Worm (Caenorhabditis elegans): ENCODE data around the gene B0280.11.

The B0280.11 gene

DNA sequence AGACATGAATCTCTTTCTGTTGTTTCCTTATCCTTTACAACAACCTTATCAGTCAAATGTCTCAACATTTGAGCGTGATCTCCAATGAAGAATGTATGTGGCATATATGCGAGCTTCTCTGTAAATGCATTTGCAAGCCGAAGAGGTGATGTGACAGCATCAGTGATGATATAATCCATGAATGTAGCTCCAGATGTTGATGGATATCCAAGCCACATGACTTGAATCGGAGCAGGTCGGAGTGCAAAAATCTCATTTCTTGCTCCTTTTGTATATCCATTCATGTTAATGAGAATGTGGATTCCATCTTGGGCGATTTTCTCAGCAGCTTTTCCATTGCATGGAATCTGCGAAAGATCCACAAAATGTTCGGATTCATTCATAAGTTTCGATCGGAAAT is 10.1 kb upstream of the B0280.11 start:
- no peak for TF ChIP-seq elt-1 (tag; optimal IDR thresholded peaks at IDR 0.05; ENCODE audit: borderline replicate concordance, insufficient read depth)
- TF ChIP-seq nhr-237 (tag; optimal IDR thresholded peaks at IDR 0.05), result no peak
- TF ChIP-seq ham-2 (GFP tag; optimal IDR thresholded peaks at IDR 0.05), result no peak
- TF ChIP-seq lin-13 (tag; optimal IDR thresholded peaks at IDR 0.05), result no peak

DNA sequence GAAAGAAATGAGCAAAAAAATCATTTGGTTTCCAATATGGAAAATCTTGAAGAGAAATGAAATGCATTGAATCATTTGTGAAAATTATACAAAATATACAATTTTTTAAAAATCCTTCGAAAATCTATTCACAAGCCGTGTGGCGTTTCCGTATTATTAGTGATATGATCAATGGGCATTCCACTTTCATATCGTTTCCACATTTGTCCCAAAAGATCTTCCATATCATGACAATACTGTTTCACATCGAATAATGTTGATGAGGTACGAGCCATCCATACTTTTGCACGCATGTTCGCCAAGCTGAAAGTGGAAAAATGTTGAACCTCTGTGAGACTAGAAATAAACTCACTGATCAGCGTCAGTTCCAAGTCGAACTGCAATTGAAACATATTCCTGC is 8.3 kb upstream of the B0280.11 start:
- TF ChIP-seq mab-5 (tag; optimal IDR thresholded peaks at IDR 0.05) (no peak), hlh-1 (tag; optimal IDR thresholded peaks at IDR 0.05) (no peak), flh-1 (GFP tag; optimal IDR thresholded peaks at IDR 0.05) (no peak), unc-39 (tag; optimal IDR thresholded peaks at IDR 0.05) (no peak), blmp-1 (tag; optimal IDR thresholded peaks at IDR 0.05) (no peak), ceh-83 (GFP tag; optimal IDR thresholded peaks at IDR 0.05) (no peak), snpc-4 (tag; optimal IDR thresholded peaks at IDR 0.05) (no peak), ceh-43 (GFP tag; optimal IDR thresholded peaks at IDR 0.05) (no peak), sem-2 (GFP tag; optimal IDR thresholded peaks at IDR 0.05) (no peak), lsy-2 (tag; optimal IDR thresholded peaks at IDR 0.05) (no peak), bed-3 (GFP tag; optimal IDR thresholded peaks at IDR 0.05) (no peak), nhr-2 (tag; optimal IDR thresholded peaks at IDR 0.05) (no peak), unc-120 (tag; optimal IDR thresholded peaks at IDR 0.05; ENCODE audit: poor library complexity, severe bottlenecking) (no peak), nhr-28 (tag; optimal IDR thresholded peaks at IDR 0.05) (no peak), ztf-11 (tag; optimal IDR thresholded peaks at IDR 0.05) (no peak), drap-1 (GFP tag; optimal IDR thresholded peaks at IDR 0.05) (no peak), unc-62 (GFP tag; optimal IDR thresholded peaks at IDR 0.05) (no peak)

DNA sequence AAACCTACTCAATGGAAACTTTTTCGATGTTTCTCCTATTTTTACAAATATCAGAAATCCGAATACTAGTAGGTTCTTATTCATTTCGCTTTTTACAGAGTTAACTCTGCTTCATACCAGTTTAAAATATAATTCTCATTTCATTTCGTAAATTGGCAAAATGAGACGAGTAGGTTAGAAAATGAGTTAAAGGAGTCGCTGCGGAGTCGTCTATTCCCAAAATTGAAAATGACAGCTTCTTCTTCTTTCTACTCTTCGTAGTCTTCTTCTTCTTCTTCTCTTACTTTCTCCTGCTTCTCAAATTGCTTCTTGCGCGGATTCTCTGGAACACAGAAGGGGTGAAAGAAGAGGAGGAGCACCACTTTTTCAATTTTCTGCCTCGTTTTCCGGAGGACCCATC is 6.7 kb upstream of the B0280.11 start, which contains the start of gene glr-2:
Gene glr-2 (minus strand): TSS at position 211 of the 400 bp plus-strand sequence.
- TF ChIP-seq ces-1 (GFP tag; optimal IDR thresholded peaks at IDR 0.05), result peak; percentile 72
- TF ChIP-seq tbx-8 (GFP tag; optimal IDR thresholded peaks at IDR 0.05), result no peak

DNA sequence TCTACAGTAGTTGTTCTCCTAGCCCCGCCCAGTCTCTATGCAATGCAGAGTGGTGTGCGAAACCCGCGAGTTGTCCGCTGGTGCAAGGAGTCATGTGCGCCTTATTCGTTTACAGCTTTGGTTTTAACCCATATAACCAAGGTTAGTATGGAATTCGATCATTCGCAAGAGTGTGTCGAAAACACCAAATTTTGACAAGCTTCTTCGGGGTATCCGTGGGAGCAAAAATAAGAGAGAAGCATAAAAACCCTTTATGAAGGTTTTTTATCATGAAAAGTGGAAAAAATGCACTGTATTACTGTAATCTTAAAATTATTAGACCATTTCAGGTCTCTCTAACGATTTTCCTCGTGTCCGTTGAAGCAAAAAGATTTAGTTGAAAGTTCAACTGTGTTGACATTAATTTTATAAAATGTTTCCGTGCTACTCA is 4.1 kb upstream of the B0280.11 start:
- no peak for TF ChIP-seq M03D4.4 (tag; optimal IDR thresholded peaks at IDR 0.05)
- peak; percentile 5 for TF ChIP-seq ces-1 (GFP tag; optimal IDR thresholded peaks at IDR 0.05)
- TF ChIP-seq zip-8 (tag; optimal IDR thresholded peaks at IDR 0.05), result no peak
- TF ChIP-seq tbx-8 (GFP tag; optimal IDR thresholded peaks at IDR 0.05), result no peak

DNA sequence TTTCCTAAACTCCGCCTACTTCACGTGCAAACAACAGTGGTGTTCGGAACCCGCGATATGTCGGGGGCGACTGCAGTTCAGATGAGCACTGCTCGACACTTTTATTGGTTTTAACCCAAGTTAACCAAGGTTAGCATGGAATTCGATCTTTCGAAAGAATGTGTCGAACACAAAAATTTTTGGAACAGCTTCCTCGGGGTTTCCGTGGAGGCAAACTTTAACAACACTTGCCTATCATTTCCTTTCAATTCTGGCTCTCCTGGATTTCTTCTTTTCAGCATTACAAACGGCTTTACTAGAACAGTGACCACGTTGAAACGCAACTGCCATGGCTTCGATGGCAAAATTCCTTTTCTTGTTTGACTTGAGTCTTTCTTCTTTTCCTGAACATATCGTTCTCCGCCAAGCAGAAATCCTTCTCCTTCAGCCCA is 3.2 kb upstream of the B0280.11 start:
- peak; percentile 19 for TF ChIP-seq hlh-1 (tag; optimal IDR thresholded peaks at IDR 0.05)
- no peak for TF ChIP-seq nhr-12 (tag; optimal IDR thresholded peaks at IDR 0.05)

DNA sequence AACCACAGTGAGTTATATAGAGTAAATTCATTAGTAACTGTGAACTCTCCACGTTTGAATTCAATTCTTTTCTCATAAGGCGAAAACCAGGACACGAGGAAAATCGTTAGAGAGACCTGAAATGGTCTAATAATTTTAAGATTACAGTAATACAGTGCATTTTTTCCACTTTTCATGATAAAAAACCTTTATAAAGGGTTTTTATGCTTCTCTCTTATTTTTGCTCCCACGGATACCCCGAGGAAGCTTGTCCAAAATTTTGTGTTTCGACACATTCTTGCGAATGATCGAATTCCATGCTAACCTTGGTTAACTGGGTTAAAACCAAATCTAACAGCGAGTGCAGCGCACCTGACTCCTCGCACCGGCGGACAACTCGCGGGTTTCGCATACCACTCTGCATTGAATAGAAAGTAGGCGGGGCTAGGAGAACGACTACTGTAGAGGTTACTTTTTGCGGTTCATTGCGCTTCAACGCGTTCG is 2.2 kb upstream of the B0280.11 start:
- TF ChIP-seq lin-13 (tag; optimal IDR thresholded peaks at IDR 0.05), result no peak
- TF ChIP-seq unc-39 (tag; optimal IDR thresholded peaks at IDR 0.05), result no peak
- peak; percentile 74 for TF ChIP-seq ceh-83 (GFP tag; optimal IDR thresholded peaks at IDR 0.05)

DNA sequence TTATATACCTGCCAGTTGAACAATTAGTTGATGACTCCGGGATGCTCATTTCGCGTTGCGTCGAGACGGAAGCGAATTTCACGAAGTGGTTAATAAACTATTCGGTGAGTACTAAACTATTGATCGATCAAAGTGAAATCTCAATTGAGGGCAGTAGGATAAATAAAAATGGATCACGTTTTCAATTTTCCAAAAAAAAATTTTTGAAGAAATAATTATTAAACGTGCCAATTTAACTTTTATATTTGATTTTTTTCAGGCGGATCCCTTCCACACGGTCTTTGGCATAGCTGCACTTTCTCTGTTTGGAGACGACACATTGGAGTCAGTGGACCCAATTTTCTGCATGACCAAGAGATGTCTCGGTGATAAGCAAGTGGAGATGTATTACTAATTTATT is 2.1 kb downstream of the B0280.11 start, which contains the start of gene B0280.17:
Gene B0280.17 (minus strand): TSS at position 101 of the 400 bp plus-strand sequence.
- no peak for TF ChIP-seq drap-1 (GFP tag; optimal IDR thresholded peaks at IDR 0.05)
- no peak for TF ChIP-seq pha-4 (tag; optimal IDR thresholded peaks at IDR 0.05)
- TF ChIP-seq unc-39 (tag; optimal IDR thresholded peaks at IDR 0.05), result no peak
- TF ChIP-seq ztf-11 (tag; optimal IDR thresholded peaks at IDR 0.05), result no peak
- TF ChIP-seq ceh-43 (GFP tag; optimal IDR thresholded peaks at IDR 0.05), result no peak
- no peak for TF ChIP-seq M03D4.4 (tag; optimal IDR thresholded peaks at IDR 0.05)
- no peak for TF ChIP-seq cnd-1 (tag; optimal IDR thresholded peaks at IDR 0.05)
